Worm (Caenorhabditis elegans): ENCODE data around the gene tat-3.

DNA sequence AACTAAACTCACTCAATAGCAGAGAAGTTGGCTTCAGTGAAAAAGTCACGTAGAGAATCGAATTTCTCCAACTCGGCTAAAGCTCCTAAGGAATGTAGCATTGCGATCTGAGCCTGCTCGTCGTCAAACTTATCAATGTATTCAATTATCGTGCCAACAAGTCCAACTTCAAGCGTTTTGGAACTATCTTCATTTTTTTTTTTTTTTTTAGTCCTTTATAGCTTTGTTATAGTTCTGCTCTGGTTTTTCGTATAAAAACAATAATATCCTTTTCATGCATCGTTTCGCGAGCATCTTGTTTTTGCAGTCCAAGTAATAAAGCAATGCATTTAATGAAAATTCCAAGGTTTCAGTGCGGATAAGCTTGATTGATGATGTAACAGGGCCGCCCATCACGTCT, 41.4 kb downstream of the tat-3 start, which contains the start of gene Y39A1A.31:
- no peak for TF ChIP-seq snpc-4 (tag; optimal IDR thresholded peaks at IDR 0.05)
- TF ChIP-seq nhr-12 (tag; optimal IDR thresholded peaks at IDR 0.05), result no peak
- TF ChIP-seq mep-1 (tag; optimal IDR thresholded peaks at IDR 0.05), result no peak
- no peak for TF ChIP-seq sem-2 (GFP tag; optimal IDR thresholded peaks at IDR 0.05)
- TF ChIP-seq unc-39 (tag; optimal IDR thresholded peaks at IDR 0.05), result no peak
- TF ChIP-seq lin-32 (GFP tag; optimal IDR thresholded peaks at IDR 0.05), result no peak
- TF ChIP-seq ztf-11 (tag; optimal IDR thresholded peaks at IDR 0.05), result no peak
- TF ChIP-seq M03D4.4 (tag; optimal IDR thresholded peaks at IDR 0.05), result no peak
